Worm (Caenorhabditis elegans): ENCODE data around the gene M03D4.3.

DNA sequence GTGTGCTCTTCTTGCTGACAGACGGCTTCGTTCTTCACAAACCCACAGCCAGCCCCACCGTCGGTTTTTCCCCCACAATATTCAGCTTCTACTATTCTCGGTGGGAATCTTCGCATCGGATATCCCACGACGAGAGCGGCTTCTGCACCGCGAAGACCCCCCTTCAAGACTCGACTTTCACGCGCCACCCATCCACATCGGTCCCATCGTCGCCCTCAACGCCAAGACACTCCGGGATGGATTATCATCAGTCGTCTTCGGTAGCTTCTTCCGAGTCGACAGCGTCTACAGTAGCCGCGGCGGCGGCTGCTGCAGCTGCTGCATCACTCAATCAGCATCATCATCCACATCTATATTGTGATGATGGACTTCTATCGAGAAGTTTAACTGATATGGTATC is 7.7 kb downstream of the M03D4.3 start:
- TF ChIP-seq C38D4.7 (GFP tag; optimal IDR thresholded peaks at IDR 0.05) (no peak), zip-5 (tag; optimal IDR thresholded peaks at IDR 0.05) (no peak), fkh-10 (GFP tag; optimal IDR thresholded peaks at IDR 0.05) (no peak)
